Worm (Caenorhabditis elegans) whole organism, dauer: ENCODE measurements around the gene clec-217.

Experiments
- unc-62 ChIP-seq: sonication (generic microtip); optimal IDR thresholded peaks from 2 replicates; lab custom pipeline; 2017; ENCODE audit warnings: missing biosample characterization, missing genetic modification reagents, missing genetic modification characterization

Gene clec-217

DNA sequence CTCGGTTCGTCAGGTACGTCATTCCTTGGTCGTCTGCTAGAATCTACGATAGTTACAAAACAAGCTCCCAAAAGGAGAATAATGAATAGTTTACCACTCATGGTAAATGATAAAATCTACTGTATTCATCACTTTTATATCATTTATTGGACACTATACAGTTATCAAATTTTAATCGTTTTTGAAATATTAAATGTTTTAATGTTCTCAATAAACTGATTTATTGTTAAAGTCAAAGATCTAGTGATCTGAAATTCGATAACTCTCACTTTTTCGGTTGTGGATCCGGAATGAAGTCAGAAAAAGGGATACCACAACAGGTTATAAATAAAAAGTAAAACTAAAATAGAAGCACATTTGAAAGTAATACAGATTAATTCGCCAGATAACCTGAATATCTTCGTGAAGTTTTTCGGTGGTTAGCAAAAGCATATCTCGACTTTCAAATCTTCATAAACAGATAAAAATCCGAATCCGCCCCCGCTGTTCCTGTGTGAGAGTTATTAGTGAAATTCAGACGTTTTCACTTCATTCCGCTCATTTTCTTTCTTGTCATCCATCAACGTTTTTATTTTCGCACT is at the start of gene clec-217, which contains the start of gene F26D11.2:
Gene clec-217, minus strand, starts transcription at position 101 of the 581 bp plus-strand sequence.
Gene F26D11.2, plus strand, starts transcription at position 531 of the 581 bp plus-strand sequence.
- TF ChIP-seq unc-62 = no peak

DNA sequence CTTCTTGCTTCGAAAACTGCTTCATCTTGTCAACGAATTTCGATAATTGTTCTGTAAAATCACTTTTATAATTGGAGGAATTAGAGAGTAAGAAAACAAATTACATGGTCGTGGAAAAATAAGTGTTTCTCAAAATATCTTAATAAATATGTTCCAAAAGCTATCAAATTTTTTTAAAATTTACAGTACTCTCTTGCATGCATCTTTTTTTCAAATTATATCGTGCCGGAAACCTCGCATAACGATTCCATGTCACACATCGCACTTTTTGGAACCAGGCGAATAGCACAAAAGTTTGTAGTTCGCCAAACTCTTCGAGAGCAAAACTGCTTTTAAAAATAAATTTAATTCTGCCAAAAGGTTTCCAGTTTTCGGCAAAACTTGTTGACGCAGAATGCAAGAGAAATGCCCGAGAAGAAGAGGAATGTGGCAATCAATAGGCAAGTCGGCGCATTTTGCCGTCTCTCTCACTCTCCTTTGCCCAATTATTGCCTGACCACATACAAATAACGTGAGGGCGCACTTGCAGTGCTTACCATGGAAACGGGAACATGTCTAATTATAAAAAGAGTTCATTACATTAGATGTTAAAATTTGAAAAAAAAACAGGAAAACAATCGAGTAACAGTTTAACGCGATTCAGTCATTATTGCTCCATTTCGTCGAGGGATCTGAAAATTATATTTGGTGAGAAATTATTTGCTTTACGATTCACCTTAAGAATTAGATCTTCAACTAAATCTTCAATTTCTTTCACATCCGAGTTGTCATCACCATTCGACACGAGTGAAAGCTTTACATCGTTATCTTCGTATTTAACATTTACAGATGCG is 49.0 kb upstream of the clec-217 start, which contains the start of gene Y97E10AR.3:
Gene Y97E10AR.3, minus strand, starts transcription at position 51 of the 833 bp plus-strand sequence.
- TF ChIP-seq unc-62 = no peak

DNA sequence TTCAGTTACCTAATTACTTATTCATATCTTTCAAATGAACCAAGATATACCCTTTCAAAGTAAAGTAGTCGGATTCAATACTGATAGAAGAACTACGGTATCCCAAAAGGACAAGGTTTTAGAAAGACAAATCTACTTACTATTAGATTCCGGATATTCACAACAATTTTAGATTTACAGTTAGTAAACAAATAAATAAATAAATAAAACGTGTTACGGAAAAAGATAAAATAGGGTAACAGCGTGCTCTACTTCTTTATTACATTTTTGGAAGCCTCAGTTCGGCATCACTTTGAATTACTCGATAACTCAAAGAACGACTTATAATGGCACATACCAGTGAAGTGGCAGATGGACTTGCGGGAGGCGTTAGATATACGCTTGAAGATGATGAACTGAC is 46.4 kb upstream of the clec-217 start, which contains the start of gene Y97E10AR.8:
Gene Y97E10AR.8, plus strand, starts transcription at position 301 of the 400 bp plus-strand sequence.
- TF ChIP-seq unc-62 = no peak

DNA sequence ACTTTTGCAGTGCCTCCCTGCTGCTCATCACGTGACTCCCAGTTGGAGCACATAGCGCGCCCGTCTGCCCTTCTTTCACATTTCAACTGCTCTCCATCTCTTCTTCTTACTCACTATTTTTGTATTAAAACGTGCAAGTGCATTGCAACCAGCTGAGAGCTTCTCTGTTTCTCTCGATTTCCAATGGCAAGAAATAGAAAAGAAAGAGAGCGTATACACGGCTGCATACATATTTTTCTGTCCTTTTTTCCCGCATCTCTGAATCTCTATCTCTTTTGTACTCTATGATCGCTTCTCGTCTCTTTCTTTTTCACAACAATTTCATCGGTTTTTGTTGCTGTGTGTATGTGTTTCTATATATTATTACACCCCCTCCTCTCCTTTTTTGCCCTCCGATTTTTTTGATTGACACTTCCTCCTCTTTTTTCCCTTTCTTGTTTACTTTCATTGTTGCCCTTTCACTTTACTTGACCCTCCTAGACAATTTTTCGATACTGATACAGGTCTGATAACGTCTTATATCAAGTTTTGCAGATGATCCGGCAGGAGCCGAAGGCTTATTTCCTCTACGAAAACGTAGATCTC is 42.4 kb upstream of the clec-217 start, which contains the start of gene Y97E10AR.1:
Gene Y97E10AR.1, plus strand, starts transcription at position 535 of the 585 bp plus-strand sequence.
- no peak for TF ChIP-seq unc-62

DNA sequence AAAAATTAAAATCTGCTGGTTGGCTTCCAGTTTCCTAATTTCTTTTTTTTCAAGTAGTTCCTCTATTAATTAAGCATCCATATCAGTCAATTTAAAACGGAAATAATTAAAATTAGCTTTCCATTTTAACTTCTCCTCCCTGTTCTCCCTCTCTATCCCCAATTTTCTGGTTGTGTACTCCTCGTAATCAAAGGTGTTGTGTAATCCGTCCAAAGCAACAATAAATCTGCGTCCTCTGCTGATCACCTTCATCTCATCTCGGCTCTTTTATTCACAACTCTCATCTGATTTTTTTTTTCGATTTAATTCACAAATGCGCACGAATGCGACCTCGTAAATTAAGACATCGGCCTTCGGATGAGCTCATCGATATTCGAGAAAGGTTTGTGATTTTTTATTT is 37.2 kb upstream of the clec-217 start, which contains the start of gene Y97E10AR.2:
Gene Y97E10AR.2, plus strand, starts transcription at position 301 of the 400 bp plus-strand sequence.
- no peak for TF ChIP-seq unc-62

DNA sequence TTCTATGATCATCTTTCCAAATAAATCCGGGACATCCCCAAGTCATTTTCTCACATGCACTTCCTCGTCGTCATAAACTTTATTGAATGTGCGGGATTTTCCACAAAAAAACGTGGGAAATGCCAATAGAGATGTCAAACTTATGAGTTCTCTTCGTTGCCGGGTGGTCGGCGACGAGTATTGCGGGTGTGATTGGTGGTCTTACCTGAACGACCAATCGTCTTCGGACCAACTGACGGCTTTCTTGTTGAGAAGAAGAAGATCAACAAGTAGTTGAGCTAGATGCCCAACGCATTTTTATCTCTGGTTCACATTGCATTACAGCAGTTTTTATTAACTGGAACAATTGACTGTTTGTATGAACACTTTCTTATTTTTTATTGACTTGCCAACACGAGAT is 36.5 kb upstream of the clec-217 start:
- no peak for TF ChIP-seq unc-62

DNA sequence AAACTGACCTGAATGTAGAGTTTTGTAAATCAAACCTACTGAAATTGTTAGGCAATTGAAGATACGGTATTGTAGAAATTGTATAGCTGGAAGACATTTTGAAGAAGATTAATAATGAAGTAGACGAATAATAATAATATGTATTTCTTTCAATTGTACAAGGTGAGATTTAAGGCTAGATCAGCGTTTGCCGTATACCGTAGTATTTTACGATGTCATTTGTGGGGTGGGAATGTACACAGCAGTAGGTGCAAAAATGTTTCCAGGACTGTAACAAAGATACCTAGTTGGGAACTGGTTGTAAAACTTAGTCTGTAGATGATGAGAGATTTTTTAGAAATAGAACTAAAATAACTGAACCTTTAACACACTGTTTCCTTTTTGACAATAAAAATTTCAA is 35.9 kb upstream of the clec-217 start, which contains the start of gene ceh-76:
Gene ceh-76, minus strand, starts transcription at position 101 of the 400 bp plus-strand sequence.
- TF ChIP-seq unc-62 = no peak

DNA sequence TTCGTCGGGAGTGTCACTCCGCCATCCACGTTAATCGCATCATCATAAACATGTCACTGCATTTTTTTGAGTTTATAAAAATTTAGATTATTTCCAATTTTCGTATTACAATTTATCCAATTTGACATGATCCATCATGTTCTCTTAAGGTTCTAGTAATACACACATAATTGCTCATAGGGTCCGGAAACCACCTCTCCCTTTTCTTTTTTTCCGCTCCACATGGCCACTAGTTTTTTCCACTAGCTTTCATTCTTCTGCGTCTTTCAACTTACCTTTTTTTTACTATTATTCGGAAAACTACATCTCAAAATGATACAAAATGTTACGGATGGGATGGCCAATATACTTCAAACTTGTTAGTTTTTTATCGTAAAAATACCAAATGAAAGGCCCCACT is 27.2 kb upstream of the clec-217 start, which contains the start of gene Y97E10AL.1:
Gene Y97E10AL.1, plus strand, starts transcription at position 301 of the 400 bp plus-strand sequence.
- TF ChIP-seq unc-62 = no peak

DNA sequence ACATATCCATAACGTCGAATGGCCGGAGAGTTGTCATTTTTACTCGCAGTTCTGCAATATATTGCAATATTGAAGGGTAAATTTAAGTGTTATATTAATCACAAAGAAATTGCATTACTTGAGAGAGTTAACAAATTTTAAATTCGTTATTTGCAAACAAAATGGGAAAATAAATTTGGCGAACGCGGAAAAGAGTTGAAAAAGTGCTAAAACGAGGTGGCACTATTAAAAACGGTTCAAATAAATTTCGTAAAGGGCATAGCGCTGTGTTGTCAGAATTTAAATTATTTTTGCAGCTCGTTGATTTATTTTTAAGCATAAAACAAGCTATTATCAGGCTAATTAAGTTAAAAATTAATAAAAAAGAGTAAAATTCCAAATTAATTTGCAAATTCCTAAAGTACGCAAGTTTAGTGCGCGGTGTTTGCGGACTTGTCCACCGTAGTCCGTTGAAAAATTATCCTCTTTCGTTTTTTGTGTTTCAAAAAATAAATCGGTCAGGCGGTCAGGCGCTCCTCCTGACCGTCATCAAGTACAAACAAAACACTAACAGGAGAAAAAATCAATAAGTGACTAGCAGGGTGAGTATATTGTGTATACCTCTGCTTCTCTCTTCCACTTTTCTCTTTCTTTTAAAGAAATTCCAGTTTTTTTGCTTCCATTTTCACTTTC is 24.9 kb upstream of the clec-217 start, which contains the start of the genes natb-1 and abhd-12:
Gene natb-1, minus strand, starts transcription at position 51 of the 672 bp plus-strand sequence.
Gene abhd-12, plus strand, starts transcription at position 499 of the 672 bp plus-strand sequence.
- TF ChIP-seq unc-62 = no peak

DNA sequence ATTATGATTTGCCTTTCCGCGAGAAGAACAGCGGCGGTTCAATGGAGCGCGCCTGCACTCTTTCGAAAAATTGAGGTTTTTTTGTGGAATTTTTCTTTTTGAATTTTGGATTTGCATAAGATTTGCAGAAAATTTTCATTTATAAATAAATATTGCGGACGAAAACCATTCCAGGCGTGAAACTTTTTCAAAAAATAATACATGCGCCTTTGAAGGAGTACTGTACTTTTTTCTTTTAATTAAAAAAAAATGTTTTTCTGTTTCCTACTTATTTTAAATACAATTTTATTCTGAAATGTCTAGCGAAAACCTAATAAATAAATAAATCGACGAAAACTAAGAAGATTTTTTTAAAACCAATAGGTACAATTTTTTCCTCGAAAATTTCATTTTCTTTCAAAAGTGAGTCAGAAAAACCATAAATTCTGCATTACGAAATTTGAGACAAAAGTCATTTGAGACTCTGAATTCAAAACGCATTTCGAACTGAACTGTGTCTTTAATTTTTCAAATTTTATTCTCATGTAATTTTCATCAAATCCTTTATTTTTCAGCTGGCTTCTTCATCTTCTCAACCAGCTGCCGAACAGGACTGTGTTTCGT is 22.5 kb upstream of the clec-217 start, which contains the start of gene F26D11.1:
Gene F26D11.1, plus strand, starts transcription at position 553 of the 603 bp plus-strand sequence.
- no peak for TF ChIP-seq unc-62

DNA sequence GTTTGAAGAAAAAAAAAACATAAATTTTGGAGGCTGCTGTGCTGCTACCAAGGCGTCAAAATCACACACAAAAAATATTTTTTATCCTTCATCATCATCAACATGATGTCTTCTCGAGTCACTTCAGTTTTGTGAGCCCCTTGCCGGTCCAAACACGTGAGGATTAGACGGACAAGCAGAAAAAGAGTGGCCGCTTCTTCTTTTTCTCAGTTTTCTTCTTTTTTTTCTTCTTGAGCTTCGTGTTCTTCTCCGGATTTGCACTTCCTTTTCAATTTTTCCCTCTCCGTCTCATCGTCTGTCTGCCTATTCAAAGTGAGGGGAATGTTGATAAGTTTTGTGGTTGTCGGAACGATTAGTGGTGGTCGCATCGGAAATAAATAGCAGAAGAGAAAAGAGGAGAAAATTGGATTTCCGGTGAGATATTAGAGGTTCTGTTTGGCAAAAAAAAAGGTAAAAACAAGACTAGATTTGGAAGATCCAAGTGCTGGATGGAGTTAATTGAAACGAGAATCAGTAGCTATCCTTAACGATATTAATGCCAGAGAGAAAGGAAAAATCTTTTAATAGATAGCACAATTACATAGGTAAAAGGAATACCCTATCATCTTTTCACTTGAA is 21.8 kb upstream of the clec-217 start:
- no peak for TF ChIP-seq unc-62

DNA sequence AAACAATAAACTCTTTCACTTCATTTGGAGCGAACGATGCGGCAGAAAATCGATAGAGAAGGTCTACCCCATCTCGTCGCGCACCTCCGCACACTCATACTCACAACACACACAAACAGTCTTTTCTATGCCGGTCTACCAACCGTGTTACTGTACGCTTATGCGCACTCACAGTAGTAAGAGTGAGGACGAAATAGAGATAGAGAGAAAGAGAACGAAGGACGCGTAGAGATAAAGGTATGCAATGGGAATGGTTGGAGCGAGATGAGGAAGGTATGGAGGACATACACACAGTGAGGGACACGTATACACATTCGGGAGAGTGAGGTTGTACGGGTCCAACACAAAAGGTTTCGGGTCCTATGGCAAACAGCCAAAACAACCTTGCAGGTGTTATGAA is 20.2 kb upstream of the clec-217 start:
- TF ChIP-seq unc-62 = no peak

DNA sequence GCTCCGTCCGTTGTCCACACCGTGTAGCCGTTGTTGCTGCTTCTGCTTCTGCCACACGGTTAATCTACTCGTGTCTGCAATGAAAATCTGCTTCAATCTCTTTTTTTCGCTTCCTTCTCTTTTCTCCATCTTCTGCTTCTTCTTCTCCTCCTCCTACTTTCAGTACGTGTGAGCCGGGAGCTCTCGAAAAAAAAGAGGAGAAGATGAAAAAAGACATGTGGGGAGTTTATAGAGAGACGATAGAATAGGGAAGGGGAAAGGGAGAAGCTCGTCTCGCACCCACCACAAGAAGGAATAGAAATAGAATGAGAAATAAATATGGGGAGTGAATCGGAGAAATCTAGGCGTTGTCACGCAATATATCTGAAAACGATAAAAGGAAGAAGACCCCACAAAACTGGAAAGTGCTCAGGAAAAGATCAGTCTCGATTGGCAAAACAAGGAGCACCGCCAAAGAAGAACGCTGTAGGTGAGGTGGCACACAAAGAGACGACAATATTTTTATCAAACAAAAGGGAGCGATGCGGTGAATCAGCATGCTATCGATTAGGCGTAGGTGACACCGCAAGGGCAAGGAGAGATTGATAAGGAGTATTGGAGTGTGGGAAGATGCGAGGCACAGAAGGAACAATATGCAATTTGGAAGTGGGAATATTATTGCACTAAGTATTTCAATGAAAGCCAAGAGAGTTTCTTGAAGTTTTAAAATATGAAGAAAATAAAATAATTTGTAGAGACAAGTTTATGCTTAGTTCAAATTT is 19.2 kb upstream of the clec-217 start, which contains the start of gene let-413:
Gene let-413, minus strand, starts transcription at position 76 of the 761 bp plus-strand sequence.
- no peak for TF ChIP-seq unc-62

DNA sequence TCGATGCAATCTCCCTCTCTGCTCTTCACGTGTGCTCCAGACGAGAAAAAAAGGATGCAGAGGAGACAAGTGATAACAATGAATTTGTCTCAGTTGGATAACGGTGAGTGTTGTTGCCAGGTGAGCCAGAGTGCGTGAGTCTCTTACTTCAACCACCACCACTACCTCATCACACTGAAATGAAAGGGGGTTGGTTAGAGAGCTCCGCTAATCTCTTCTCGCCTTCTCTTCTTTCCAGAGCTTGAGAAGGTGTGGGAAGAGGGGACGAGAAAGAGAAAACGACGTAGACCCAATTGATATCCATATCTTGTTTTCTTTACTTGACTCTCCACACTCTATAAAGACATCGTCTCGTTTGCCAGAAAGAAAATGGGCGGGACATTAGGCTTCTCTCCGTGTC is 12.7 kb upstream of the clec-217 start:
- TF ChIP-seq unc-62 = no peak
